Fruit fly (Drosophila melanogaster) whole organism, wandering third instar larva: ENCODE measurements around the gene Dhc62B.

Experiments
- Abd-B ChIP-seq: fragments of >200 bp; optimal IDR thresholded peaks from 2 replicates; lab custom pipeline; 2017; ENCODE audit warnings: missing biosample characterization, missing genetic modification characterization
- CG9705 ChIP-seq: fragments of 200-800 bp; sonication (Bioruptor generic); optimal IDR thresholded peaks from 2 replicates; lab custom pipeline; 2018; ENCODE audit warnings: missing biosample characterization, mild to moderate bottlenecking, missing genetic modification characterization
- CrebA ChIP-seq: fragments of 200-800 bp; sonication (Bioruptor generic); optimal IDR thresholded peaks from 2 replicates; lab custom pipeline; 2016; ENCODE audit warnings: missing biosample characterization, mild to moderate bottlenecking, missing genetic modification characterization, borderline replicate concordance
- Dfd ChIP-seq: fragments of >200 bp; optimal IDR thresholded peaks from 2 replicates; lab custom pipeline; 2017; ENCODE audit warnings: missing biosample characterization, missing genetic modification characterization
- Dif ChIP-seq: fragments of 200-275, 200-300 bp; sonication (Bioruptor generic); optimal IDR thresholded peaks from 2 replicates; lab custom pipeline; 2018; ENCODE audit warnings: missing biosample characterization, missing genetic modification characterization; ENCODE audit not compliant: partially characterized antibody
- GATAd ChIP-seq: sonication (Bioruptor generic); optimal IDR thresholded peaks from 2 replicates; lab custom pipeline; 2016; ENCODE audit warnings: missing biosample characterization, missing genetic modification characterization
- Hnf4 ChIP-seq: fragments of 200-800 bp; sonication (Bioruptor generic); optimal IDR thresholded peaks from 2 replicates; lab custom pipeline; 2016; ENCODE audit warnings: missing biosample characterization, mild to moderate bottlenecking, missing genetic modification characterization
- Hr78 ChIP-seq: fragments of >200 bp; optimal IDR thresholded peaks from 2 replicates; lab custom pipeline; 2017; ENCODE audit warnings: missing biosample characterization, missing genetic modification characterization
- Hr83 ChIP-seq: fragments of 200-300 bp; sonication (Bioruptor generic); optimal IDR thresholded peaks from 2 replicates; lab custom pipeline; 2016; ENCODE audit warnings: missing biosample characterization, mild to moderate bottlenecking, missing genetic modification characterization, moderate library complexity; ENCODE audit not compliant: poor library complexity, severe bottlenecking
- Jra ChIP-seq: sonication (Bioruptor generic); optimal IDR thresholded peaks from 2 replicates; lab custom pipeline; 2016; ENCODE audit warnings: missing biosample characterization, missing genetic modification characterization
- Mio ChIP-seq: sonication (Bioruptor generic); optimal IDR thresholded peaks from 2 replicates; lab custom pipeline; 2016; ENCODE audit warnings: missing biosample characterization, missing genetic modification characterization
- Myc ChIP-seq: fragments of >200 bp; optimal IDR thresholded peaks from 2 replicates; lab custom pipeline; 2017
- OdsH ChIP-seq: fragments of 200-800 bp; sonication (Bioruptor generic); optimal IDR thresholded peaks from 2 replicates; lab custom pipeline; 2016; ENCODE audit warnings: missing biosample characterization, mild to moderate bottlenecking, missing genetic modification characterization
- Rel ChIP-seq, 2 experiments: fragments of 200-800 bp; sonication (Bioruptor generic) in 1 of 2; optimal IDR thresholded peaks; 2 replicates in 1 of 2; 3 replicates in 1 of 2; lab custom pipeline; 2016 to 2019; ENCODE audit warnings: mild to moderate bottlenecking in 2 of 2, missing biosample characterization in 2 of 2, missing genetic modification characterization in 2 of 2, moderate library complexity in 1 of 2
- Sp1 ChIP-seq: fragments of 200-800 bp; sonication (Bioruptor generic); optimal IDR thresholded peaks from 3 replicates; lab custom pipeline; 2019; ENCODE audit warnings: missing biosample characterization, mild to moderate bottlenecking, missing genetic modification characterization, moderate library complexity
- Vsx2 ChIP-seq: fragments of 200-300, 225-300 bp; sonication (Bioruptor generic); optimal IDR thresholded peaks from 2 replicates; lab custom pipeline; 2018; ENCODE audit warnings: missing biosample characterization, missing genetic modification characterization; ENCODE audit not compliant: partially characterized antibody
- br ChIP-seq: fragments of 200-800 bp; sonication (Bioruptor generic); optimal IDR thresholded peaks from 2 replicates; lab custom pipeline; 2016; ENCODE audit warnings: missing biosample characterization, missing genetic modification characterization
- dl ChIP-seq, 2 experiments: fragments of 175-275, 200-275 bp in 1 of 2; fragments of 200-275 bp in 1 of 2; sonication (Bioruptor generic); optimal IDR thresholded peaks; lab custom pipeline; 2018; ENCODE audit warnings: mild to moderate bottlenecking in 2 of 2, missing biosample characterization in 2 of 2, missing genetic modification characterization in 2 of 2, moderate library complexity in 2 of 2; ENCODE audit not compliant: partially characterized antibody in 2 of 2, insufficient read depth in 1 of 2
- dmrt93B ChIP-seq: fragments of 200-800 bp; sonication (Bioruptor generic); optimal IDR thresholded peaks from 2 replicates; lab custom pipeline; 2018; ENCODE audit warnings: missing biosample characterization, mild to moderate bottlenecking, missing genetic modification characterization
- dsf ChIP-seq: sonication (Bioruptor generic); optimal IDR thresholded peaks from 2 replicates; lab custom pipeline; 2016; ENCODE audit warnings: missing biosample characterization, missing genetic modification characterization, borderline replicate concordance
- ey ChIP-seq: fragments of 200-800 bp; sonication (Bioruptor generic); optimal IDR thresholded peaks from 2 replicates; lab custom pipeline; 2016; ENCODE audit warnings: missing biosample characterization, missing genetic modification characterization
- fru ChIP-seq: fragments of 200-800 bp; sonication (Bioruptor generic); optimal IDR thresholded peaks from 3 replicates; lab custom pipeline; 2016; ENCODE audit warnings: missing biosample characterization, mild to moderate bottlenecking, missing genetic modification characterization
- h ChIP-seq: fragments of 200-800 bp; sonication (Bioruptor generic); optimal IDR thresholded peaks from 3 replicates; lab custom pipeline; 2016; ENCODE audit warnings: missing biosample characterization, mild to moderate bottlenecking, missing genetic modification characterization
- lola ChIP-seq: fragments of >200 bp; optimal IDR thresholded peaks from 2 replicates; lab custom pipeline; 2017; ENCODE audit warnings: missing biosample characterization, missing genetic modification characterization
- pan ChIP-seq: fragments of >200 bp; optimal IDR thresholded peaks from 2 replicates; lab custom pipeline; 2017
- psq ChIP-seq: fragments of 200-800 bp; sonication (Bioruptor generic); optimal IDR thresholded peaks from 3 replicates; lab custom pipeline; 2017; ENCODE audit warnings: missing biosample characterization, mild to moderate bottlenecking, missing genetic modification characterization, moderate library complexity
- rgr ChIP-seq: fragments of 200-800 bp; sonication (Bioruptor generic); optimal IDR thresholded peaks from 3 replicates; lab custom pipeline; 2016; ENCODE audit warnings: missing biosample characterization, mild to moderate bottlenecking, missing genetic modification characterization
- usp ChIP-seq: fragments of >200 bp; optimal IDR thresholded peaks from 2 replicates; lab custom pipeline; 2017; ENCODE audit warnings: missing biosample characterization, missing genetic modification characterization
- woc ChIP-seq: sonication (Bioruptor generic); optimal IDR thresholded peaks from 2 replicates; lab custom pipeline; 2016; ENCODE audit warnings: missing biosample characterization, mild to moderate bottlenecking, missing genetic modification characterization

Gene Dhc62B

DNA sequence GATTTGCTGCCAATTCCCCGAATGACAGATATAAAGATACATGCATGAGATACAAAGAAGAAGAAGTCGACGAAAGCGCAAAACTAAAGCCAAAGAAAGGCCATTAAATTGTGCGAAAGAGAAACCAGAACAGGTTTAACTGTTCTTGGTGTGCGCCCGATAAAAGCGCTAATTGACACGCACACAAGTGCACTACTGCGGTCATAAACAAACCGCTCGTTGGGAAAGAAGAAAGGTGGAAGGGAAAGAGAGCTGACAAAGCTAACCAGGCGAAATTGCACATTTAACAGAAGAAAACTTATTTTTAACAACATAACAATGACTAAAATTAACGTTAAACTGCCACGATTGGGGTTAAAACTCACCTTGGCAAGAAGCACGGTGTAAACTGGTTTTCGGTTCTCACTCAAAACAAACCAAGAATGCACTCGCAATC is 41.4 kb downstream of the Dhc62B start:
- no peak for TF ChIP-seq Sp1 (GFP tag; lab: Kevin White, UChicago)
- TF ChIP-seq Vsx2 (GFP tag; lab: Kevin White, UChicago): peak; percentile 24
- TF ChIP-seq psq (GFP tag; lab: Kevin White, UChicago): peak; percentile 85

DNA sequence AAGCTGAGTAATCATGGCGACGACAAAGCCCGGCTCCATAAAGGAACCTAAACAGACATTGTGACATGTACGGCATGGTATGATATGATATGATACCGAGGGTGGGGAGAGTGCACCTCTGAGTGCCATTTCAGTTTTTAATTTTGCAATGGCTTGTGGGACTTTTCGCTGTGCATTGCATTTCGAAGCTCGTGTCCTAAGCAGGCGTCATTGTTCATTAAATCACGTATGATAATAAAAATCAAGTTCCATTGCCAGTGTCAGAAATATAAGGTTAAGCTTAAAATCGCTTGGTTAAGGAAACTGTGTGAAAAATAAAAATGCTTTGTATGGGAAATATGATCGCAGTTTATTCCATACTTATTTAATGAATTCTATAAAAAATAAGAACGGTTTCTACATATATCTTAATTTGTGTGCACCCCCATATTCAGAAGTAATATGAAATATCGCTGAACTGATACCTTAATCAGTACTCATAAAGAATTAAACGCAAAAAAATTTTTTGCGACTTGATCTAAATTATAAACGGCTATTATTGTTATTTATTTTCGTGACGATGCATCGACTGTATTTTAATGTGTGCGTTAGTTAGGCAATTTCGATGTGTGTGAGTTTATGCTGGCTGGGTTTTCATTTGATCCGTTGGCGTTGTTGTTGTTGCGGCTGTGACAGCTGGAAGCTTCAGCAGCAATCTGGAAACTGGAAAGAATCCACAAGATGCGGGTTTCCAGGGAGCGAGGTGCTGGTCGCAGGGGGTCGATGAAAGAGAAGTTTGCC is 42.0 kb downstream of the Dhc62B start:
- TF ChIP-seq Rel (GFP tag; optimal IDR thresholded peaks at IDR 0.05; lab: Kevin White, UChicago): no peak
- TF ChIP-seq Rel (tag; optimal IDR thresholded peaks at IDR 0.05; lab: Kevin White, UChicago): peak; percentile 95
- TF ChIP-seq Vsx2 (GFP tag; lab: Kevin White, UChicago): no peak

DNA sequence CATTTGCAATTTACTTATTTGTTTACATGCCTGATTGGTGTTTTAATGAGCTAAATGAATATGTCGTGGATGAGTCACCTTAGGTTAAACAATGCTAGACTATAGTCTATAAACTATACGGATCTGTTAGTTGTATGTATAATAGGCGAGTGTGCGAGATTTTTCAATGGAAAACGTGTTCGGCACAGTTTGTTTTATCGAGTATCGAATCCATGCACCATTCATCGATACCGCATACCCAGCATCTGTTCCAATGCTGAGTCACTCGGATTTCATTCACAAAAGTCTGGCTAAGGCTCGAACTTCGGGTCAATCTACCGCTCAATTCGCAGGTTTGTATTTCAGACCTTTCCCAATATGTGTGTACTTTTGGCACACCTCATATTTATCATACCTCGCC is 44.1 kb downstream of the Dhc62B start:
- TF ChIP-seq rgr (peak; percentile 6), br (no peak)

DNA sequence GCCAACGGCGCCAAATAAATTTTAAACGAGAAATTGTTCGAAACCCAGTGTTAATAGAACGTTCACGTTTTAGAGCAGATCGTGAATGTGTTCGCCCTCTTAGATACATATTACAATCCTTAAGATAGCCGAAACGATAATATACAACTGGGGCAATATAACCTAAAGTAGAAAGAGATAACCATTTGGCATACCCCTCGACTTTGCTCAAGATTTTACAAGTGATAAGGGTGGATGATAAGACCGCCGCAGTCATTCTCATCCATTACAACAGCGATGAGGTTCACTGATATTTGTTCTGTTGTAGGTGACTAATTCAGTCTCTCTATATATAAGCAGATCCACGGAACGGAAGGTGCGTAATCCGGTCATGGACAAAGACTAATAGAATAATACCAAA is 44.8 kb downstream of the Dhc62B start:
- TF ChIP-seq woc (GFP tag; lab: Kevin White, UChicago) (no peak), Myc (lab: Kevin White, UChicago) (no peak), GATAd (GFP tag; lab: Kevin White, UChicago) (no peak), Sp1 (GFP tag; lab: Kevin White, UChicago) (no peak), psq (GFP tag; lab: Kevin White, UChicago) (no peak), pan (no peak), lola (GFP tag; lab: Kevin White, UChicago) (no peak), dl (GFP tag; optimal IDR thresholded peaks at IDR 0.05; lab: Kevin White, UChicago; ENCODE audit: insufficient read depth in 1 of 2, partially characterized antibody in 2 of 2) (no peak), Hr78 (no peak), dmrt93B (GFP tag; lab: Kevin White, UChicago) (no peak), usp (GFP tag; lab: Kevin White, UChicago) (no peak), dsf (no peak), rgr (no peak), Hnf4 (no peak), Hr83 (GFP tag; lab: Kevin White, UChicago) (no peak), OdsH (no peak), Jra (GFP tag; lab: Kevin White, UChicago) (no peak), Dif (GFP tag; lab: Kevin White, UChicago) (no peak), Rel (GFP tag; optimal IDR thresholded peaks at IDR 0.05; lab: Kevin White, UChicago) (no peak), Rel (tag; optimal IDR thresholded peaks at IDR 0.05; lab: Kevin White, UChicago) (no peak), Mio (no peak)

DNA sequence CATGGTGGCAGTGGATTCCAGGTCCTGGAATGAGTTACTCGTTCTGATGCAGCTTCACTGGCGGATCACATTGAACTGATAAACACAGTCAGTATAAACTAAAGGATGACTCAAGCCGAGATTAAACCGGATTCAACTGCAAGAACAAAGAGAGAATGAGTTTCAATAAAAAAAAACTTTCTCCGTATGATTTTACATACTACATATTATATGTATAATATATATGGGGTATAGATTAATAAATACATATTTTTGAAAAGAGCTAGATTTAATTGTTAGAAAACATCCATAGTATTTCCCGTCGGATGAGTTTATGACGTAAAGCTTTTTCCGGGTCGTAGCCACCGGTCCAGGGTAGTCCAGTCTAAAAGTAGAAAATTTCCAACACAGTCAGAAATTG is 47.5 kb downstream of the Dhc62B start, which contains the start of gene CG12035:
Gene CG12035, plus strand, starts transcription at position 301 of the 400 bp plus-strand sequence.
- TF ChIP-seq fru (GFP tag; lab: Kevin White, UChicago) (no peak), Hr83 (GFP tag; lab: Kevin White, UChicago) (no peak), Abd-B (no peak), ey (GFP tag; lab: Kevin White, UChicago) (no peak), dl (GFP tag; optimal IDR thresholded peaks at IDR 0.05; lab: Kevin White, UChicago; ENCODE audit: insufficient read depth in 1 of 2, partially characterized antibody in 2 of 2) (no peak), Dfd (GFP tag; lab: Kevin White, UChicago) (no peak), usp (GFP tag; lab: Kevin White, UChicago) (no peak), Sp1 (GFP tag; lab: Kevin White, UChicago) (no peak), br (no peak)

DNA sequence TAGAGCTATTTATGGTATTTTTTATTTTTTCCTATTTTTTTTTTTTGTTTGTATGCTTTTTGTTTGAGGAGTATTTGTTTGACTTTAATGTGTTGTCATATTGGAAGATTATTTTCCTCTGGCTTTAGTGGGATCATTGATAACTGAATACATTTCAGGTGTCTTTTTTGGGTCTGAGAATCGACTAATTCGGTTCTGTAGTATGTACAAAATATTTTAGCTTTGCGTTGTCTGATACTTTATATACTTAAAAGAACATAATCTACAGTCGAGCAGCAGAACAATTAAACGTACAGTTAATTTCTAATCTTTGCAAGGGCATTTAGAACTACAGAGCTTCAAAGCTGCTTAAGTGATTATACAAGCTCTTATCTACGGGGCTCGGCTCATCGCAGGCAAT is 48.5 kb downstream of the Dhc62B start, which contains the start of gene CG18171:
Gene CG18171, minus strand, starts transcription at position 101 of the 400 bp plus-strand sequence.
- TF ChIP-seq h (GFP tag; lab: Kevin White, UChicago) (no peak), CrebA (GFP tag; lab: Kevin White, UChicago) (no peak), usp (GFP tag; lab: Kevin White, UChicago) (no peak), Dfd (GFP tag; lab: Kevin White, UChicago) (no peak), lola (GFP tag; lab: Kevin White, UChicago) (no peak), CG9705 (no peak), Hr83 (GFP tag; lab: Kevin White, UChicago) (no peak), OdsH (no peak), Hnf4 (no peak), pan (no peak), Rel (GFP tag; optimal IDR thresholded peaks at IDR 0.05; lab: Kevin White, UChicago) (no peak), Rel (tag; optimal IDR thresholded peaks at IDR 0.05; lab: Kevin White, UChicago) (no peak), dl (GFP tag; optimal IDR thresholded peaks at IDR 0.05; lab: Kevin White, UChicago; ENCODE audit: insufficient read depth in 1 of 2, partially characterized antibody in 2 of 2) (no peak)
